Fruit fly (Drosophila melanogaster) whole organism, embryonic: Measurements from ENCODE around the gene CG43093.

Experiments used
- Atf-2 ChIP-seq: fragments of 200-800 bp; sonication (Bioruptor generic); optimal IDR thresholded peaks from 2 replicates; lab custom pipeline; 2016; ENCODE audit warnings: missing biosample characterization, missing genetic modification characterization
- Blimp-1 ChIP-seq: fragments of 200-800 bp; sonication (Bioruptor generic); optimal IDR thresholded peaks from 3 replicates; lab custom pipeline; 2018; ENCODE audit warnings: missing biosample characterization, missing genetic modification characterization, mild to moderate bottlenecking, moderate library complexity, missing genetic modification reagents
- CG10321 ChIP-seq: fragments of 200-800 bp; sonication (Bioruptor generic); IDR thresholded peaks from 2 replicates; pipeline ENCODE4 v1.3.6; 2022; ENCODE audit warnings: missing biosample characterization, missing genetic modification characterization
- CG10462 ChIP-seq: fragments of 200-800 bp; sonication (Bioruptor generic); optimal IDR thresholded peaks from 2 replicates; lab custom pipeline; 2016; ENCODE audit warnings: missing biosample characterization, missing genetic modification characterization
- CG11085 ChIP-seq: fragments of 200-800 bp; sonication (Bioruptor generic); IDR thresholded peaks from 2 replicates; pipeline ENCODE4 v1.3.6; 2022; ENCODE audit warnings: missing biosample characterization, missing genetic modification characterization
- CG12219 ChIP-seq: fragments of 200-800 bp; sonication (Bioruptor generic); optimal IDR thresholded peaks from 3 replicates; lab custom pipeline; 2018; ENCODE audit warnings: missing biosample characterization, mild to moderate bottlenecking, missing genetic modification characterization
- CG16813 ChIP-seq: fragments of 200-800 bp; sonication (Bioruptor generic); IDR thresholded peaks from 3 replicates; pipeline ENCODE4 v1.3.6; 2022; ENCODE audit warnings: missing biosample characterization, missing genetic modification characterization; ENCODE audit not compliant: partially characterized antibody
- CG17359 ChIP-seq: fragments of 200-800 bp; sonication (Bioruptor generic); optimal IDR thresholded peaks from 3 replicates; lab custom pipeline; 2018; ENCODE audit warnings: missing biosample characterization, mild to moderate bottlenecking, missing genetic modification characterization, moderate library complexity
- CG1832 ChIP-seq: fragments of 200-800 bp; sonication (Bioruptor generic); optimal IDR thresholded peaks from 2 replicates; lab custom pipeline; 2017; ENCODE audit warnings: missing biosample characterization, mild to moderate bottlenecking, missing genetic modification characterization, inconsistent platforms
- CG32532 ChIP-seq: fragments of 200-800 bp; sonication (Bioruptor generic); IDR thresholded peaks from 2 replicates; pipeline ENCODE4 v1.3.6; 2022; ENCODE audit warnings: missing biosample characterization, missing genetic modification characterization
- CG32767 ChIP-seq: fragments of 200-800 bp; sonication (Bioruptor generic); IDR thresholded peaks from 2 replicates; pipeline ENCODE4 v1.3.6; 2022; ENCODE audit warnings: missing biosample characterization, missing genetic modification characterization
- CG33557 ChIP-seq: fragments of 200-800 bp; sonication (Bioruptor generic); optimal IDR thresholded peaks from 2 replicates; lab custom pipeline; 2019; ENCODE audit warnings: missing biosample characterization, mild to moderate bottlenecking, missing genetic modification characterization, moderate library complexity
- CG3407 ChIP-seq: fragments of 200-800 bp; sonication (Bioruptor generic); optimal IDR thresholded peaks from 2 replicates; lab custom pipeline; 2018; ENCODE audit warnings: missing biosample characterization, mild to moderate bottlenecking, missing genetic modification characterization
- CG4360 ChIP-seq: fragments of 200-800 bp; sonication (Bioruptor generic); IDR thresholded peaks from 2 replicates; pipeline ENCODE4 v1.3.6; 2022; ENCODE audit warnings: missing biosample characterization, missing genetic modification characterization
- CG43689 ChIP-seq: fragments of 200-800 bp; sonication (Bioruptor generic); IDR thresholded peaks from 2 replicates; pipeline ENCODE4 v1.3.6; 2022; ENCODE audit warnings: missing biosample characterization, missing genetic modification characterization
- CG5180 ChIP-seq: fragments of 200-800 bp; sonication (Bioruptor generic); optimal IDR thresholded peaks from 3 replicates; lab custom pipeline; 2017; ENCODE audit warnings: missing biosample characterization, missing genetic modification characterization, mild to moderate bottlenecking, moderate library complexity, missing genetic modification reagents
- CG5953 ChIP-seq: fragments of 200-800 bp; sonication (Bioruptor generic); IDR thresholded peaks from 2 replicates; pipeline ENCODE4 v1.3.6; 2022; ENCODE audit warnings: missing biosample characterization, missing genetic modification characterization
- CG8089 ChIP-seq: fragments of 200-800 bp; sonication (Bioruptor generic); optimal IDR thresholded peaks from 3 replicates; lab custom pipeline; 2016; ENCODE audit warnings: missing biosample characterization, missing genetic modification characterization
- CG8281 ChIP-seq: fragments of 200-800 bp; sonication (Bioruptor generic); optimal IDR thresholded peaks from 2 replicates; lab custom pipeline; 2018; ENCODE audit warnings: missing biosample characterization, mild to moderate bottlenecking, missing genetic modification characterization, moderate library complexity
- CG9215 ChIP-seq: fragments of 200-800 bp; sonication (Bioruptor generic); IDR thresholded peaks from 2 replicates; pipeline ENCODE4 v1.3.6; 2022; ENCODE audit warnings: missing biosample characterization, missing genetic modification characterization
- CoRest ChIP-seq: fragments of 200-800 bp; sonication (Bioruptor generic); optimal IDR thresholded peaks from 3 replicates; lab custom pipeline; 2018; ENCODE audit warnings: missing biosample characterization, mild to moderate bottlenecking, missing genetic modification characterization, moderate library complexity
- D ChIP-seq, 2 experiments: fragments of 200-800 bp in 1 of 2; fragments of >200 bp in 1 of 2; sonication (Bioruptor generic) in 1 of 2; optimal IDR thresholded peaks; 2 replicates in 1 of 2; 3 replicates in 1 of 2; lab custom pipeline; 2017; ENCODE audit warnings: mild to moderate bottlenecking in 1 of 2, missing biosample characterization in 1 of 2, missing genetic modification characterization in 1 of 2, missing genetic modification reagents in 1 of 2
- Dp ChIP-seq: fragments of 200-800 bp; sonication (Bioruptor generic); optimal IDR thresholded peaks from 2 replicates; lab custom pipeline; 2018; ENCODE audit warnings: missing biosample characterization, mild to moderate bottlenecking, missing genetic modification characterization, moderate library complexity
- Drgx ChIP-seq: fragments of 200-800 bp; sonication (Bioruptor generic); IDR thresholded peaks from 2 replicates; pipeline ENCODE4 v1.3.6; 2022; ENCODE audit warnings: missing biosample characterization, missing genetic modification characterization
- Fer1 ChIP-seq: fragments of 200-800 bp; sonication (Bioruptor generic); optimal IDR thresholded peaks from 2 replicates; lab custom pipeline; 2017; ENCODE audit warnings: missing biosample characterization, mild to moderate bottlenecking, missing genetic modification characterization
- Gug ChIP-seq: fragments of 200-800 bp; sonication (Bioruptor generic); IDR thresholded peaks from 4 replicates; pipeline ENCODE4 v1.3.6; 2022; ENCODE audit warnings: missing biosample characterization, missing genetic modification characterization
- HLHmδ ChIP-seq: fragments of 200-800 bp; sonication (Bioruptor generic); optimal IDR thresholded peaks from 2 replicates; lab custom pipeline; 2018; ENCODE audit warnings: missing biosample characterization, mild to moderate bottlenecking, missing genetic modification characterization, moderate library complexity
- Hr78 ChIP-seq, 2 experiments: fragments of 200-800 bp in 1 of 2; fragments of >200 bp in 1 of 2; sonication (Bioruptor generic) in 1 of 2; optimal IDR thresholded peaks; 2 replicates each; lab custom pipeline; 2017 to 2019; ENCODE audit warnings: missing biosample characterization in 2 of 2, missing genetic modification characterization in 2 of 2, mild to moderate bottlenecking in 1 of 2, moderate library complexity in 1 of 2
- Lhr ChIP-seq: fragments of 200-800 bp; sonication (Bioruptor generic); optimal IDR thresholded peaks from 3 replicates; lab custom pipeline; 2017; ENCODE audit warnings: mild to moderate bottlenecking, missing biosample characterization, missing genetic modification reagents, missing genetic modification characterization
- MESR4 ChIP-seq: fragments of 200-800 bp; sonication (Bioruptor generic); optimal IDR thresholded peaks from 2 replicates; lab custom pipeline; 2018; ENCODE audit warnings: missing biosample characterization, mild to moderate bottlenecking, missing genetic modification characterization, moderate library complexity
- Oli ChIP-seq: fragments of 200-800 bp; sonication (Bioruptor generic); optimal IDR thresholded peaks from 2 replicates; lab custom pipeline; 2018; ENCODE audit warnings: missing biosample characterization, mild to moderate bottlenecking, missing genetic modification characterization, moderate library complexity
- Ptx1 ChIP-seq: fragments of 200-800 bp; sonication (Bioruptor generic); IDR thresholded peaks from 2 replicates; pipeline ENCODE4 v1.3.6; 2022; ENCODE audit warnings: missing biosample characterization, missing genetic modification characterization
- Rx ChIP-seq: fragments of 200-800 bp; sonication (Bioruptor generic); IDR thresholded peaks from 2 replicates; pipeline ENCODE4 v1.3.6; 2022; ENCODE audit warnings: missing biosample characterization, missing genetic modification characterization
- TFAM ChIP-seq: fragments of 200-800 bp; sonication (Bioruptor generic); optimal IDR thresholded peaks from 2 replicates; lab custom pipeline; 2017; ENCODE audit warnings: missing biosample characterization, missing genetic modification characterization, inconsistent platforms
- crp ChIP-seq, 2 experiments: fragments of 200-800 bp; sonication (Bioruptor generic); optimal IDR thresholded peaks; 2 replicates in 1 of 2; 3 replicates in 1 of 2; lab custom pipeline; 2017; ENCODE audit warnings: missing biosample characterization in 2 of 2, missing genetic modification characterization in 2 of 2, mild to moderate bottlenecking in 1 of 2, moderate library complexity in 1 of 2
- dimm ChIP-seq: fragments of 200-800 bp; sonication (Bioruptor generic); IDR thresholded peaks from 2 replicates; pipeline ENCODE4 v1.3.6; 2022; ENCODE audit warnings: missing biosample characterization, missing genetic modification characterization
- dmrt11E ChIP-seq: fragments of 200-800 bp; sonication (Bioruptor generic); optimal IDR thresholded peaks from 3 replicates; lab custom pipeline; 2018; ENCODE audit warnings: missing biosample characterization, mild to moderate bottlenecking, missing genetic modification characterization, moderate library complexity
- gt ChIP-seq: fragments of 200-800 bp; sonication (Bioruptor generic); IDR thresholded peaks from 2 replicates; pipeline ENCODE4 v1.3.6; 2022; ENCODE audit warnings: missing biosample characterization, missing genetic modification characterization
- inv ChIP-seq: fragments of 200-800 bp; sonication (Bioruptor generic); IDR thresholded peaks from 2 replicates; pipeline ENCODE4 v1.3.6; 2022; ENCODE audit warnings: missing biosample characterization, missing genetic modification characterization; ENCODE audit not compliant: partially characterized antibody
- odd ChIP-seq: fragments of 200-800 bp; sonication (Bioruptor generic); optimal IDR thresholded peaks from 2 replicates; lab custom pipeline; 2017; ENCODE audit warnings: missing biosample characterization, mild to moderate bottlenecking, missing genetic modification characterization
- otp ChIP-seq: fragments of 200-800 bp; sonication (Bioruptor generic); IDR thresholded peaks from 3 replicates; pipeline ENCODE4, ENCODE4 v1.3.6; 2022; ENCODE audit warnings: missing biosample characterization, missing genetic modification characterization
- pb ChIP-seq: fragments of 200-800 bp; sonication (Bioruptor generic); optimal IDR thresholded peaks from 3 replicates; lab custom pipeline; 2016; ENCODE audit warnings: missing biosample characterization, missing genetic modification characterization
- pnt ChIP-seq: fragments of 200-800 bp; sonication (Bioruptor generic); optimal IDR thresholded peaks from 3 replicates; lab custom pipeline; 2016; ENCODE audit warnings: missing biosample characterization, missing genetic modification characterization
- salm ChIP-seq: fragments of 200-800 bp; sonication (Bioruptor generic); optimal IDR thresholded peaks from 2 replicates; lab custom pipeline; 2018; ENCODE audit warnings: missing biosample characterization, mild to moderate bottlenecking, missing genetic modification characterization
- tll ChIP-seq, 2 experiments: fragments of 200-800 bp in 1 of 2; fragments of >200 bp in 1 of 2; sonication (Bioruptor generic) in 1 of 2; optimal IDR thresholded peaks; 2 replicates each; lab custom pipeline; 2017 to 2019; ENCODE audit warnings: missing biosample characterization in 2 of 2, missing genetic modification characterization in 2 of 2, mild to moderate bottlenecking in 1 of 2, moderate library complexity in 1 of 2
- unc-4 ChIP-seq: fragments of 200-800 bp; sonication (Bioruptor generic); IDR thresholded peaks from 2 replicates; pipeline ENCODE4 v1.3.6; 2022; ENCODE audit warnings: missing biosample characterization, missing genetic modification characterization; ENCODE audit not compliant: partially characterized antibody
- wdn ChIP-seq: fragments of 200-800 bp; sonication (Bioruptor generic); IDR thresholded peaks from 2 replicates; pipeline ENCODE4 v1.3.6; 2022; ENCODE audit warnings: missing biosample characterization, missing genetic modification characterization
- zen ChIP-seq: fragments of 200-800 bp; sonication (Bioruptor generic); optimal IDR thresholded peaks from 3 replicates; lab custom pipeline; 2018; ENCODE audit warnings: missing biosample characterization, mild to moderate bottlenecking, missing genetic modification characterization, moderate library complexity

Gene CG43093

dm6 chr3R:22816437-22817173 is 46.5 kb upstream of the CG43093 start (continued):
- no peak for TF ChIP-seq CG12219
- TF ChIP-seq crp (GFP tag; optimal IDR thresholded peaks at IDR 0.05; lab: Kevin White, UChicago), result no peak
- TF ChIP-seq CG16813 (GFP tag; lab: Robert Waterston, UW), result 0 out of 3 replicates have a peak, but pooled peaks have one; percentile 32
- TF ChIP-seq salm (tag; lab: Kevin White, UChicago), result no peak
- TF ChIP-seq dimm (GFP tag; lab: Robert Waterston, UW), result no peak
- TF ChIP-seq zen (tag; lab: Kevin White, UChicago), result peak; percentile 42
- 0 out of 2 replicates have a peak, but pooled peaks have one; percentile 12 for TF ChIP-seq Ptx1 (GFP tag; lab: Robert Waterston, UW)
- no peak for TF ChIP-seq CG1832
- no peak for TF ChIP-seq inv (GFP tag; lab: Robert Waterston, UW)
- no peak for TF ChIP-seq unc-4 (GFP tag; lab: Robert Waterston, UW)
- TF ChIP-seq pnt (GFP tag; lab: Kevin White, UChicago), result no peak
- TF ChIP-seq Blimp-1, result peak; percentile 46
- no peak for TF ChIP-seq CG8281 (tag; lab: Kevin White, UChicago)
- no peak for TF ChIP-seq CG5180 (GFP tag; lab: Kevin White, UChicago)
- TF ChIP-seq wdn, result no peak
- no peak for TF ChIP-seq gt (GFP tag; lab: Robert Waterston, UW)
- TF ChIP-seq Oli (tag; lab: Kevin White, UChicago), result no peak
- TF ChIP-seq CG5953 (GFP tag; lab: Robert Waterston, UW), result no peak
- no peak for TF ChIP-seq CG10321 (GFP tag; lab: Robert Waterston, UW)
- no peak for TF ChIP-seq Gug
- TF ChIP-seq D (optimal IDR thresholded peaks at IDR 0.05; lab: Kevin White, UChicago), result no peak
- TF ChIP-seq D (GFP tag; optimal IDR thresholded peaks at IDR 0.05; lab: Kevin White, UChicago), result no peak
- no peak for TF ChIP-seq Dp (GFP tag; lab: Kevin White, UChicago)
- no peak for TF ChIP-seq CG17359 (tag; lab: Kevin White, UChicago)
- TF ChIP-seq CG43689 (GFP tag; lab: Robert Waterston, UW), result no peak
- TF ChIP-seq CG33557 (GFP tag; lab: Kevin White, UChicago), result no peak
- TF ChIP-seq CG4360 (GFP tag; lab: Robert Waterston, UW), result no peak
- no peak for TF ChIP-seq CG3407 (GFP tag; lab: Kevin White, UChicago)
- TF ChIP-seq CG32532 (GFP tag; lab: Robert Waterston, UW), result no peak
- no peak for TF ChIP-seq CG32767 (GFP tag; lab: Robert Waterston, UW)
- no peak for TF ChIP-seq odd (GFP tag; lab: Kevin White, UChicago)
- no peak for TF ChIP-seq TFAM
- TF ChIP-seq pb (GFP tag; lab: Kevin White, UChicago), result no peak
- TF ChIP-seq MESR4 (GFP tag; lab: Kevin White, UChicago), result no peak
- TF ChIP-seq Atf-2 (GFP tag; lab: Kevin White, UChicago), result no peak
- TF ChIP-seq Rx (GFP tag; lab: Robert Waterston, UW), result no peak
- no peak for TF ChIP-seq CoRest (tag; lab: Kevin White, UChicago)
- TF ChIP-seq HLHmδ (GFP tag; lab: Kevin White, UChicago), result no peak
- TF ChIP-seq CG8089 (GFP tag; lab: Kevin White, UChicago), result no peak
- peak; percentile 31 for TF ChIP-seq dmrt11E (tag; lab: Kevin White, UChicago)
- TF ChIP-seq CG11085 (GFP tag; lab: Robert Waterston, UW), result no peak
- TF ChIP-seq Fer1 (GFP tag; lab: Kevin White, UChicago), result no peak
- no peak for TF ChIP-seq Lhr (GFP tag; lab: Kevin White, UChicago)
- no peak for TF ChIP-seq Hr78 (GFP tag; optimal IDR thresholded peaks at IDR 0.05; lab: Kevin White, UChicago)
- TF ChIP-seq tll (GFP tag; optimal IDR thresholded peaks at IDR 0.05; lab: Kevin White, UChicago), result no peak
- TF ChIP-seq CG9215 (GFP tag; lab: Robert Waterston, UW), result no peak
- TF ChIP-seq CG10462 (GFP tag; lab: Kevin White, UChicago), result no peak
- TF ChIP-seq Drgx, result peak; percentile 67
- no peak for TF ChIP-seq otp (GFP tag; lab: Robert Waterston, UW)
